Fruit fly (Drosophila melanogaster): ENCODE measurements around the gene CG42583.

DNA sequence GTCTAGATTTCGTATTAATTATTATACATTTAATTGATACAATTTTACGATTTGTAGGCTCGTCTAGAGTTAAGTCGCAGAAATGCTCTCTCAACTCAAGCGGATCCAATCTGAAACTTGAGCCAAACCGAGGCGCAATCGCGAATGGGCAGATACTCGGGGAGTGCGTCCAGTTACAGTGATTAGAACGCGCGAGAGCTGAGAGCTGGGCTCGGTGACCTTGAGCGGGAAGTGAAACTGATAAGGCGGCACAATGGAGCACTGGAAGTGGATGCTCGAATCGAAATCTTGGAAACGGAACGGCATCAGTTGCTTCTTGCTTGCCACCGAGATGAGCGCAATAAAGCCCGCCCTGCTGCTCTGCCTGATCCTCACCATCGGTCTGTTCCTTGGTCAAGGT is 17.4 kb upstream of the CG42583 start, which contains the start of gene CG34331:
- TF ChIP-seq Sin3A (optimal IDR thresholded peaks at IDR 0.05) (no peak), ttk (optimal IDR thresholded peaks at IDR 0.05) (no peak), psq (optimal IDR thresholded peaks at IDR 0.05) (no peak), h (optimal IDR thresholded peaks at IDR 0.05) (no peak), Myc (optimal IDR thresholded peaks at IDR 0.05) (no peak)
